Worm (Caenorhabditis elegans) whole organism, L2 larva: ENCODE measurements around the gene nhr-37.

ENCODE experiments used
- R02D3.7 ChIP-seq: fragments of 150-350 bp; optimal IDR thresholded peaks from 2 replicates; lab custom pipeline; 2014; ENCODE audit warnings: missing biosample characterization, missing genetic modification characterization
- ZK546.5 ChIP-seq: sonication (generic microtip); optimal IDR thresholded peaks from 2 replicates; lab custom pipeline; 2017; ENCODE audit warnings: missing biosample characterization, missing genetic modification characterization
- aly-2 ChIP-seq: fragments of 150-350 bp; optimal IDR thresholded peaks from 2 replicates; lab custom pipeline; 2014; ENCODE audit warnings: missing biosample characterization, missing genetic modification characterization
- ama-1 ChIP-seq: fragments of 150-350 bp; optimal IDR thresholded peaks from 2 replicates; lab custom pipeline; 2018; ENCODE audit warnings: inconsistent platforms
- ceh-16 ChIP-seq: fragments of 150-350 bp; optimal IDR thresholded peaks from 2 replicates; lab custom pipeline; 2014; ENCODE audit warnings: missing biosample characterization, missing genetic modification characterization
- ceh-82 ChIP-seq: fragments of 150-350 bp; optimal IDR thresholded peaks from 2 replicates; lab custom pipeline; 2014; ENCODE audit warnings: missing biosample characterization, missing genetic modification characterization
- egl-27 ChIP-seq: sonication (generic microtip); optimal IDR thresholded peaks from 3 replicates; lab custom pipeline; 2017; ENCODE audit warnings: missing biosample characterization, missing genetic modification reagents, missing genetic modification characterization
- lin-39 ChIP-seq: fragments of 150-350 bp; optimal IDR thresholded peaks from 2 replicates; lab custom pipeline; 2014; ENCODE audit warnings: missing biosample characterization, missing genetic modification reagents, missing genetic modification characterization
- nhr-11 ChIP-seq: fragments of 150-350 bp; optimal IDR thresholded peaks from 2 replicates; lab custom pipeline; 2014; ENCODE audit warnings: missing biosample characterization, missing genetic modification characterization
- nhr-12 ChIP-seq: fragments of 150-350 bp; optimal IDR thresholded peaks from 2 replicates; lab custom pipeline; 2014; ENCODE audit warnings: missing biosample characterization, missing genetic modification characterization
- nhr-23 ChIP-seq: fragments of 150-350 bp; optimal IDR thresholded peaks from 2 replicates; lab custom pipeline; 2014; ENCODE audit warnings: missing biosample characterization, missing genetic modification reagents, missing genetic modification characterization
- nhr-237 ChIP-seq: fragments of 150-350 bp; optimal IDR thresholded peaks from 2 replicates; lab custom pipeline; 2014; ENCODE audit warnings: missing biosample characterization, missing genetic modification characterization
- unc-62 ChIP-seq: fragments of 150-350 bp; optimal IDR thresholded peaks from 2 replicates; lab custom pipeline; 2014; ENCODE audit warnings: missing biosample characterization, missing genetic modification reagents, missing genetic modification characterization

DNA sequence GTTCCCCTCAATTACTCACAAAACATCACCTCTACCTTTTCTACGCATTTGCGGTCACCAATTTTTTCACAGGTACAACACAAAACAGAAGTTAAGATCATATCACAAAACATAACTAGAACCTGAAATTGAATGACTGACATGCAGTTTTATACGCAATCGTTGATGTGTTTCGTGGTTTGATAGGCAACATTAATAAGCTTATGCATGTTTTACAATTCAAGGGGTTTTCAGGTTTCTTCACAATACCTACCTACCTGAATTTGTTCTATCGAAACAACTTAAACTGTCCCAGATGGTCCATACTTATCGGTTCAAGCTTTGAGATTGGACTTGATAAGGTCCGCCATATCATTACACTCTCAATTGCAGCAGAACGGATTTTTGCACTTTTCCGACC lies 28.5 kb downstream of the nhr-37 start:
- TF ChIP-seq egl-27 (tag; lab: Kevin White, UChicago) (no peak), nhr-12 (tag; lab: Kevin White, UChicago) (no peak), lin-39 (tag; lab: Kevin White, UChicago) (no peak), R02D3.7 (tag; lab: Kevin White, UChicago) (no peak), nhr-23 (tag; lab: Kevin White, UChicago) (no peak), nhr-11 (tag; lab: Kevin White, UChicago) (no peak), ZK546.5 (tag; lab: Kevin White, UChicago) (no peak), unc-62 (GFP tag; lab: Kevin White, UChicago) (no peak), ceh-82 (no peak), nhr-237 (tag; lab: Kevin White, UChicago) (no peak), ama-1 (lab: Kevin White, UChicago) (no peak), aly-2 (tag; lab: Kevin White, UChicago) (no peak), ceh-16 (tag; lab: Kevin White, UChicago) (no peak)
